Fruit fly (Drosophila melanogaster): ENCODE data around the gene Lint-O.

DNA sequence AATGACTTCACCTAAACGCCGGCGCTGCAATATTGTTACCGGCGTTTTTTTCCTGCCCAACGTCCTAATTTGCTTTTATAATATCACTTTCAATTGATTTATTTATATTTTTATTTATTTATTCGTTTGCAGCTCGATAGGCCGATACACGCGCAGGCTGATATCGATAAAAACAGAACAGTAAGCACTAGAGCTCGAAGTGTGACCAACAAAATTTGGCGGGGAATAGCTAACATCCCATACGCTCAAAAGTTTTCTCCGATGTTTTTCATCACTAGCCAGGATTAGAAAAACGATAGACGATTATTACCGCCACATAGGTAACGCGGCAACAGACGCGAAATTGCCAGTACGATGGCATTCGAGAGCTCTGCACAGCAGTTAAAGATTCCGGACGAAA lies 15.3 kb downstream of the Lint-O start, which contains the start of the genes CG2685 and CG2694:
- TF ChIP-seq psq (optimal IDR thresholded peaks at IDR 0.05) (no peak), pan (optimal IDR thresholded peaks at IDR 0.05) (no peak), CG8478 (optimal IDR thresholded peaks at IDR 0.05) (no peak), EcR (GFP tag; optimal IDR thresholded peaks at IDR 0.05) (no peak), usp (GFP tag; optimal IDR thresholded peaks at IDR 0.05) (no peak)
